Fruit fly (Drosophila melanogaster): Measurements from ENCODE around the gene PSMG1.
A peak's percentile ranks its signal among the peaks of the same experiment; 100 is the strongest.

Gene PSMG1

DNA sequence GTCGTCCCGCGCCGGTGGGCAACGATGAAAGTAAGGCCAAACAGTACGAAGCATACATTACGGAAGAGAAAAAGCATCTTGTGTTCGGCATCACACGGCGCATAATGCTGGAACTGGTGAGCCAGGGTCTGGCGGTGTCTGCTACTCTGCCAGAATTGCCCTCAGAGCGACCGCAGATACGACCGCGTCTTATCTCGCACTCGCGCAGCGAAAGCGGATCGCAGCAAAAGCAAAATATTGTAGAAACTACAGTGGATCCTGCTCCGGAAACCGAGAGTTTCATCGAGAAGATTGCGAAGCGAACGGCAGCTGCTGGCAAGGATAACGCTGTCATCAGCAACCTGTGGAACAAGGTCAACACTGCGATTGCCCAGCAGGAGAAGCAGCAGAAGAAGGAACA is 3.6 kb upstream of the PSMG1 start:
- no peak for TF ChIP-seq ERR (GFP tag; optimal IDR thresholded peaks at IDR 0.05)
- TF ChIP-seq kay (GFP tag; optimal IDR thresholded peaks at IDR 0.05) = no peak
- TF ChIP-seq CG10366 (GFP tag; IDR thresholded peaks at IDR 0.05) = no peak
- no peak for TF ChIP-seq CG13775 (GFP tag; optimal IDR thresholded peaks at IDR 0.05)
- TF ChIP-seq CG15601 (tag; optimal IDR thresholded peaks at IDR 0.05) = no peak
- TF ChIP-seq sug (tag; optimal IDR thresholded peaks at IDR 0.05) = no peak
- no peak for TF ChIP-seq Oli (tag; optimal IDR thresholded peaks at IDR 0.05)
- TF ChIP-seq salm (tag; optimal IDR thresholded peaks at IDR 0.05) = no peak
- no peak for TF ChIP-seq nerfin-2 (GFP tag; IDR thresholded peaks at IDR 0.05; ENCODE audit: partially characterized antibody)
- TF ChIP-seq wdn (GFP tag; IDR thresholded peaks at IDR 0.05) = no peak
- TF ChIP-seq nau (GFP tag; optimal IDR thresholded peaks at IDR 0.05) = no peak
- TF ChIP-seq gcm2 (GFP tag; optimal IDR thresholded peaks at IDR 0.05) = no peak
- no peak for TF ChIP-seq CG33213 (GFP tag; optimal IDR thresholded peaks at IDR 0.05)
- TF ChIP-seq CG1529 (GFP tag; optimal IDR thresholded peaks at IDR 0.05) = no peak
- TF ChIP-seq MBD-R2 (GFP tag; IDR thresholded peaks at IDR 0.05) = no peak
- no peak for TF ChIP-seq Side (GFP tag; optimal IDR thresholded peaks at IDR 0.05)
- no peak for TF ChIP-seq CG14710 (tag; optimal IDR thresholded peaks at IDR 0.05)
- no peak for TF ChIP-seq CG4854 (GFP tag; optimal IDR thresholded peaks at IDR 0.05)
- TF ChIP-seq CG6654 (GFP tag; optimal IDR thresholded peaks at IDR 0.05) = no peak
- TF ChIP-seq CG1602 (GFP tag; optimal IDR thresholded peaks at IDR 0.05) = no peak

- peak; percentile 99 for TF ChIP-seq az2 (GFP tag; optimal IDR thresholded peaks at IDR 0.05)
- peak; percentile 99 for TF ChIP-seq Meics (GFP tag; optimal IDR thresholded peaks at IDR 0.05)
- peak; percentile 97 for TF ChIP-seq H2.0 (GFP tag; IDR thresholded peaks at IDR 0.05)
- TF ChIP-seq Dbx (GFP tag; IDR thresholded peaks at IDR 0.05) = peak; percentile 98
- TF ChIP-seq tio (GFP tag; optimal IDR thresholded peaks at IDR 0.05) = peak; percentile 98
- peak; percentile 97 for TF ChIP-seq Mrtf (GFP tag; IDR thresholded peaks at IDR 0.05)
- no peak for TF ChIP-seq mld (GFP tag; IDR thresholded peaks at IDR 0.05; ENCODE audit: partially characterized antibody)
- TF ChIP-seq sens (GFP tag) = peak; percentile 100
- TF ChIP-seq CG6654 (GFP tag; optimal IDR thresholded peaks at IDR 0.05) = peak; percentile 90
- TF ChIP-seq stwl (tag; optimal IDR thresholded peaks at IDR 0.05) = peak; percentile 86
- TF ChIP-seq abd-A (tag; optimal IDR thresholded peaks at IDR 0.05) = no peak
- peak; percentile 98 for TF ChIP-seq Side (GFP tag; optimal IDR thresholded peaks at IDR 0.05)
- TF ChIP-seq CG9609 (GFP tag; optimal IDR thresholded peaks at IDR 0.05) = peak; percentile 99
- TF ChIP-seq CG18476 (GFP tag; optimal IDR thresholded peaks at IDR 0.05) = peak; percentile 96
- peak; percentile 99 for TF ChIP-seq wek (GFP tag; optimal IDR thresholded peaks at IDR 0.05)
- peak; percentile 93 for TF ChIP-seq sim (GFP tag; IDR thresholded peaks at IDR 0.05)
- TF ChIP-seq CG10654 (GFP tag; optimal IDR thresholded peaks at IDR 0.05) = peak; percentile 97
- TF ChIP-seq CG18011 (GFP tag; optimal IDR thresholded peaks at IDR 0.05) = peak; percentile 92
- peak; percentile 74 for TF ChIP-seq CTCF (GFP tag; optimal IDR thresholded peaks at IDR 0.05)
- TF ChIP-seq TFAM (GFP tag; optimal IDR thresholded peaks at IDR 0.05) = peak; percentile 87
- peak; percentile 96 for TF ChIP-seq nerfin-1 (tag; optimal IDR thresholded peaks at IDR 0.05)
- no peak for TF ChIP-seq amos (GFP tag; IDR thresholded peaks at IDR 0.05; ENCODE audit: partially characterized antibody)
- no peak for TF ChIP-seq CG7963 (GFP tag; IDR thresholded peaks at IDR 0.05; ENCODE audit: partially characterized antibody)
- peak; percentile 96 for TF ChIP-seq CG14667 (GFP tag; IDR thresholded peaks at IDR 0.05)
- TF ChIP-seq CG11093 (GFP tag; IDR thresholded peaks at IDR 0.05) = peak; percentile 98
- peak; percentile 99 for TF ChIP-seq CG2678 (tag; optimal IDR thresholded peaks at IDR 0.05)
- peak; percentile 97 for TF ChIP-seq luna (GFP tag; optimal IDR thresholded peaks at IDR 0.05)
- TF ChIP-seq CG32772 (GFP tag; IDR thresholded peaks at IDR 0.05) = peak; percentile 97
- peak; percentile 86 for TF ChIP-seq ac (GFP tag; optimal IDR thresholded peaks at IDR 0.05)
- TF ChIP-seq Lpt (GFP tag; optimal IDR thresholded peaks at IDR 0.05) = no peak
- TF ChIP-seq Dll (GFP tag; IDR thresholded peaks at IDR 0.05; ENCODE audit: partially characterized antibody) = peak; percentile 55; the same call in 3 of the 4 replicates
- TF ChIP-seq sr (GFP tag; IDR thresholded peaks at IDR 0.05) = peak; percentile 86; the same call in 2 of the 3 replicates
- TF ChIP-seq CG10959 (GFP tag; IDR thresholded peaks at IDR 0.05) = peak; percentile 93
- TF ChIP-seq CG15601 (tag; optimal IDR thresholded peaks at IDR 0.05) = peak; percentile 95
These were observed 2.6 kb downstream of the PSMG1 start, which contains the start of gene Hpf1 for dm6 chr3R:5791497-5791896. Gene Hpf1 (plus strand): TSS chr3R:5791879.

All from whole organism, embryonic.